Worm (Caenorhabditis elegans): ENCODE measurements around the gene str-79.

The str-79 gene

ce11 chrX:2021558-2021957, 51.9 kb downstream of the str-79 start:
- TF ChIP-seq pqm-1 (tag; optimal IDR thresholded peaks at IDR 0.05) (peak; percentile 45), hif-1 (tag; optimal IDR thresholded peaks at IDR 0.05) (no peak), daf-16 (GFP tag; optimal IDR thresholded peaks at IDR 0.05) (no peak), daf-16 (tag; optimal IDR thresholded peaks at IDR 0.05) (peak; percentile 95), nhr-77 (tag; optimal IDR thresholded peaks at IDR 0.05) (peak; percentile 55), cey-2 (tag; optimal IDR thresholded peaks at IDR 0.05; ENCODE audit: borderline replicate concordance, insufficient read depth) (no peak), dve-1 (tag; optimal IDR thresholded peaks at IDR 0.05; ENCODE audit: insufficient read depth) (peak; percentile 29), nhr-28 (tag; optimal IDR thresholded peaks at IDR 0.05) (peak; percentile 56)

Measured in whole organism, L4 larva.